Fruit fly (Drosophila melanogaster) S2 (cell line): ENCODE data around the gene Chrac-14.

Experiments
- CG8478 ChIP-seq: fragments of >200 bp; optimal IDR thresholded peaks from 2 replicates; lab custom pipeline; 2018
- CTCF ChIP-seq, 2 experiments: fragments of >200 bp; optimal IDR thresholded peaks; 2 replicates each; lab custom pipeline; 2018

DNA sequence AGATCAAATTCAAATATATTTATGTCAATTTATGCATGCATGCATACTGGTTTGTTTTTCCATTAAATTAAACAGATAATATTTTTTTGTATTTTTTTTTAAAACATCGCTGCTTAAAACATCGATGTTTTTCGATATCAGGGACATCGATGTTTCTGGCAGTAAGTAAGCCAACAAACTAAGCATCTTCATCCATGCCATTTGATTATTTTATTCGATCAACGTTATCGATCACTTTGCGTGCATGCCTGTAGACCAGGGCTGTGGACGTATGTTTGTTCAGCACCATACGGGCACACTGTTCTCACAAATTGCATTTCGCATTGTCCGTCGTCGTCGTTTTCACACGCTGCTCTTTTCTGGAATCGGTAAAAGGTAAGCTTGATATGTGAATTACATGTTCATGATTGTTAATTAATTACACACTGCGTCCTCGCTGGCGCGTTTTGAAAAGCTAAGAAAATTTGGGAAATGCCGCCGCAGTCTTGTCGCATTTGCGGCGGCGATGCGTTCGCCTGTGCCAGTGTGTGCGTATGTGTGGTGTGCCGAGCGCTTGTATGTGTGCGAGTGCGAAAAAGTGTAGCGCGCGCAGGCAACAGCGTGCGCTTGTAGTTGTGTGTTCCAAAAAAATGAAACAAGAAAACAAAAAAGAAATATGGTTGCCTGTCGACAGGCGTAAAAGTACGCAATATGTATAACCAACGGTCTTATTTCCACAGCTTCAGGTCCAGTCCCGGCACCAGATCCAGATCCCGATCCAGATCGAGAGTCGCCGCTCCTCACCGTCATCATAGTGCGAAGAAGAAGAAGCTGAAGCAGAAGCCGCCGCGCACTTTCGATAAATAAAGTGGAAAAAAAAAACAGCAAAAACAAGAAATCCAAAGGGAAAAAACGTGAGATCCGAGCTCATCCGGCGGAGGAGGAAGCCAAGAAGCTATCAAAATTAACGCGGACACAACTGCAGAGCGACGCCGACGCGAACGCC, 33.6 kb upstream of the Chrac-14 start, which contains the start of gene emb:
- TF ChIP-seq CG8478 (lab: Kevin White, UChicago), result no peak
- TF ChIP-seq CTCF (optimal IDR thresholded peaks at IDR 0.05; lab: Kevin White, UChicago), result peak; percentile 8 to 46
